Fruit fly (Drosophila melanogaster): ENCODE results near the gene CG46025.
A peak's percentile ranks its signal among the peaks of the same experiment; 100 is the strongest.

Gene CG46025

dm6 chr2L:7744739-7745138, 9.2 kb upstream of the CG46025 start, which contains the start of gene CG7214:
CG7214 (minus strand) TSS chr2L:7744839.
- TF ChIP-seq Dll (optimal IDR thresholded peaks at IDR 0.05) (no peak), psq (optimal IDR thresholded peaks at IDR 0.05) (no peak), pan (optimal IDR thresholded peaks at IDR 0.05) (no peak)

- TF ChIP-seq EcR (GFP tag; optimal IDR thresholded peaks at IDR 0.05): no peak
- no peak for TF ChIP-seq pan (optimal IDR thresholded peaks at IDR 0.05)
- no peak for TF ChIP-seq usp (GFP tag; optimal IDR thresholded peaks at IDR 0.05)
- TF ChIP-seq Dll (optimal IDR thresholded peaks at IDR 0.05): no peak
- no peak for TF ChIP-seq CG8478 (optimal IDR thresholded peaks at IDR 0.05)
- no peak for TF ChIP-seq psq (optimal IDR thresholded peaks at IDR 0.05)
Observed at dm6 chr2L:7746975-7747374, 7.0 kb upstream of the CG46025 start, which contains the start of gene ATPsynGL. ATPsynGL (plus strand) TSS chr2L:7747275.

dm6 chr2L:7750631-7751161, 3.3 kb upstream of the CG46025 start:
- TF ChIP-seq usp (GFP tag; optimal IDR thresholded peaks at IDR 0.05): no peak
- TF ChIP-seq EcR (GFP tag; optimal IDR thresholded peaks at IDR 0.05): peak in 1 of 2 experiments; percentile 72

- no peak for TF ChIP-seq EcR (GFP tag; optimal IDR thresholded peaks at IDR 0.05)
- TF ChIP-seq usp (GFP tag; optimal IDR thresholded peaks at IDR 0.05): no peak
- no peak for TF ChIP-seq pan (optimal IDR thresholded peaks at IDR 0.05)
- no peak for TF ChIP-seq CG8478 (optimal IDR thresholded peaks at IDR 0.05)
- no peak for TF ChIP-seq psq (optimal IDR thresholded peaks at IDR 0.05)
- TF ChIP-seq Dll (optimal IDR thresholded peaks at IDR 0.05): no peak
Observed at dm6 chr2L:7753086-7753485, 888 bp upstream of the CG46025 start, which contains the start of gene CG7203. CG7203 (minus strand) TSS chr2L:7753186.

dm6 chr2L:7754539-7754938, 565 bp downstream of the CG46025 start:
- TF ChIP-seq usp (GFP tag; optimal IDR thresholded peaks at IDR 0.05) (no peak), CG8478 (optimal IDR thresholded peaks at IDR 0.05) (no peak), Dll (optimal IDR thresholded peaks at IDR 0.05) (no peak), EcR (GFP tag; optimal IDR thresholded peaks at IDR 0.05) (no peak), psq (optimal IDR thresholded peaks at IDR 0.05) (no peak), pan (optimal IDR thresholded peaks at IDR 0.05) (no peak)

- TF ChIP-seq EcR (GFP tag; optimal IDR thresholded peaks at IDR 0.05): no peak
- TF ChIP-seq usp (GFP tag; optimal IDR thresholded peaks at IDR 0.05): no peak
- no peak for TF ChIP-seq Dll (optimal IDR thresholded peaks at IDR 0.05)
Observed at dm6 chr2L:7756835-7757234, 2.9 kb downstream of the CG46025 start.

dm6 chr2L:7767328-7767727, 13.4 kb downstream of the CG46025 start, which contains the start of gene CG7191:
CG7191 (plus strand) TSS chr2L:7767628.
- TF ChIP-seq psq (optimal IDR thresholded peaks at IDR 0.05) (no peak), CG8478 (optimal IDR thresholded peaks at IDR 0.05) (no peak), pan (optimal IDR thresholded peaks at IDR 0.05) (no peak), usp (GFP tag; optimal IDR thresholded peaks at IDR 0.05) (no peak), EcR (GFP tag; optimal IDR thresholded peaks at IDR 0.05) (no peak), Dll (optimal IDR thresholded peaks at IDR 0.05) (no peak)

- TF ChIP-seq CG8478 (optimal IDR thresholded peaks at IDR 0.05): no peak
- TF ChIP-seq usp (GFP tag; optimal IDR thresholded peaks at IDR 0.05): no peak
- TF ChIP-seq psq (optimal IDR thresholded peaks at IDR 0.05): no peak
- no peak for TF ChIP-seq pan (optimal IDR thresholded peaks at IDR 0.05)
- no peak for TF ChIP-seq Dll (optimal IDR thresholded peaks at IDR 0.05)
- TF ChIP-seq EcR (GFP tag; optimal IDR thresholded peaks at IDR 0.05): no peak
Observed at dm6 chr2L:7771891-7772290, 17.9 kb downstream of the CG46025 start.

- no peak for TF ChIP-seq CG8478 (optimal IDR thresholded peaks at IDR 0.05)
- TF ChIP-seq usp (GFP tag; optimal IDR thresholded peaks at IDR 0.05): no peak
- TF ChIP-seq pan (optimal IDR thresholded peaks at IDR 0.05): no peak
- TF ChIP-seq psq (optimal IDR thresholded peaks at IDR 0.05): no peak
- no peak for TF ChIP-seq Dll (optimal IDR thresholded peaks at IDR 0.05)
- no peak for TF ChIP-seq EcR (GFP tag; optimal IDR thresholded peaks at IDR 0.05)
Observed at dm6 chr2L:7775260-7775659, 21.3 kb downstream of the CG46025 start.

- no peak for TF ChIP-seq EcR (GFP tag; optimal IDR thresholded peaks at IDR 0.05)
- TF ChIP-seq usp (GFP tag; optimal IDR thresholded peaks at IDR 0.05): no peak
- no peak for TF ChIP-seq pan (optimal IDR thresholded peaks at IDR 0.05)
- TF ChIP-seq Dll (optimal IDR thresholded peaks at IDR 0.05): no peak
- TF ChIP-seq psq (optimal IDR thresholded peaks at IDR 0.05): no peak
- TF ChIP-seq CG8478 (optimal IDR thresholded peaks at IDR 0.05): no peak
Observed at dm6 chr2L:7777979-7778692, 24.2 kb downstream of the CG46025 start, which contains the start of gene CG7179. CG7179 (minus strand) TSS chr2L:7778029.

- TF ChIP-seq CG8478 (optimal IDR thresholded peaks at IDR 0.05) (no peak), pan (optimal IDR thresholded peaks at IDR 0.05) (no peak), EcR (GFP tag; optimal IDR thresholded peaks at IDR 0.05) (no peak), Dll (optimal IDR thresholded peaks at IDR 0.05) (no peak), usp (GFP tag; optimal IDR thresholded peaks at IDR 0.05) (no peak), psq (optimal IDR thresholded peaks at IDR 0.05) (no peak)
Observed at dm6 chr2L:7779785-7780184, 25.8 kb downstream of the CG46025 start, which contains the start of gene Uro. Uro (plus strand) TSS chr2L:7780085.

- TF ChIP-seq psq (optimal IDR thresholded peaks at IDR 0.05) (no peak), EcR (GFP tag; optimal IDR thresholded peaks at IDR 0.05) (no peak)
Observed at dm6 chr2L:7781165-7781564, 27.2 kb downstream of the CG46025 start, which contains the start of gene CG7164. CG7164 (plus strand) TSS chr2L:7781465.

Measured in whole organism.